Fruit fly (Drosophila melanogaster) Kc167 (cell line): ENCODE results near the gene CG14300.

Experiments used
- Myc ChIP-seq: fragments of >200 bp; optimal IDR thresholded peaks from 2 replicates; lab custom pipeline; 2017; ENCODE audit warnings: missing external identifiers
- Sin3A ChIP-seq: fragments of >200 bp; optimal IDR thresholded peaks from 2 replicates; lab custom pipeline; 2018; ENCODE audit warnings: missing external identifiers
- h ChIP-seq: fragments of >200 bp; optimal IDR thresholded peaks from 3 replicates; lab custom pipeline; 2018; ENCODE audit warnings: missing external identifiers
- insv ChIP-seq: fragments of >200 bp; optimal IDR thresholded peaks from 3 replicates; lab custom pipeline; 2018; ENCODE audit warnings: missing external identifiers
- psq ChIP-seq: fragments of >200 bp; optimal IDR thresholded peaks from 2 replicates; lab custom pipeline; 2017; ENCODE audit warnings: missing external identifiers
- ttk ChIP-seq: sonication (Bioruptor generic); optimal IDR thresholded peaks from 2 replicates; lab custom pipeline; 2017; ENCODE audit warnings: missing external identifiers

The CG14300 gene

DNA sequence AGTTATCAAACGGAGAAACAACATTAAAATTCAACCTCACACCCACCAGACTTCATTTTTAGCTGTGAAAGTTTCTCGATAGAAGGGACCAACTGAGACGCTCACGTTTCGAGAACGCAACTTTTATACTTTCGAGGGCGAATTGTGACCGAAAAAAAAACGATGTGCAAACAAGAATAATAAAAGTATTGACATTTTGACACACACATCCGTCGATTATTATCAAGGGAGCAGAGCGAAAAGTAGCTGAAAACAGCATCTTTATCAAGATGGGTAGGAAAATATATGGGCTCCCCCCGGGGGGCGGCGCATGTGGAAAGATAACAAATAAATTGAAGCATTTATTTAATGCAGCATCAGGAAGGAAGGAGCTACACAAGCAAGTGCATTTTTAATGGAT is at the start of gene CG14300:
Gene CG14300 (minus strand): TSS at position 101 of the 400 bp plus-strand sequence.
- TF ChIP-seq Myc (lab: Kevin White, UChicago) = no peak

dm6 chr3R:18742358-18743269 is 49.1 kb upstream of the CG14300 start:
- no peak for TF ChIP-seq ttk (lab: Kevin White, UChicago)
- no peak for TF ChIP-seq Sin3A (lab: Kevin White, UChicago)
- TF ChIP-seq h (lab: Kevin White, UChicago) = no peak
- no peak for TF ChIP-seq insv (lab: Kevin White, UChicago)
- no peak for TF ChIP-seq psq (lab: Kevin White, UChicago)
- no peak for TF ChIP-seq Myc (lab: Kevin White, UChicago)

DNA sequence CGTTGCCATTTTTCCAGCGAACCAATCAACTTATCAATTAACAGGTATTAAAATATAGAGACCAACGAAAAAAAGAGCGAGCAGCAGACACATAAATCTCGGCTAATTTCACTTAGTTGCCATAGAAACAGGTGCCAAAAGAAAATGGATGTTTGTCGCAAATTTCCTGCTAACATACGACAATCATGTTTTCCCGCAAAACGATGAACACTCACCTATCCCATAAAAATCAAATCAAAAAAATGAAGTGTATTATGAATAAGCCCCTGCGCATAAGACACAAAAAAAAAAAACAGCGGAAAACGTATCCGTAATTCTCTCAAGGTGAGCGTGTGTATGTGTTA is 48.3 kb upstream of the CG14300 start:
- TF ChIP-seq insv (lab: Kevin White, UChicago) (no peak), Myc (lab: Kevin White, UChicago) (no peak), h (lab: Kevin White, UChicago) (no peak), psq (lab: Kevin White, UChicago) (no peak), ttk (lab: Kevin White, UChicago) (no peak), Sin3A (lab: Kevin White, UChicago) (no peak)

DNA sequence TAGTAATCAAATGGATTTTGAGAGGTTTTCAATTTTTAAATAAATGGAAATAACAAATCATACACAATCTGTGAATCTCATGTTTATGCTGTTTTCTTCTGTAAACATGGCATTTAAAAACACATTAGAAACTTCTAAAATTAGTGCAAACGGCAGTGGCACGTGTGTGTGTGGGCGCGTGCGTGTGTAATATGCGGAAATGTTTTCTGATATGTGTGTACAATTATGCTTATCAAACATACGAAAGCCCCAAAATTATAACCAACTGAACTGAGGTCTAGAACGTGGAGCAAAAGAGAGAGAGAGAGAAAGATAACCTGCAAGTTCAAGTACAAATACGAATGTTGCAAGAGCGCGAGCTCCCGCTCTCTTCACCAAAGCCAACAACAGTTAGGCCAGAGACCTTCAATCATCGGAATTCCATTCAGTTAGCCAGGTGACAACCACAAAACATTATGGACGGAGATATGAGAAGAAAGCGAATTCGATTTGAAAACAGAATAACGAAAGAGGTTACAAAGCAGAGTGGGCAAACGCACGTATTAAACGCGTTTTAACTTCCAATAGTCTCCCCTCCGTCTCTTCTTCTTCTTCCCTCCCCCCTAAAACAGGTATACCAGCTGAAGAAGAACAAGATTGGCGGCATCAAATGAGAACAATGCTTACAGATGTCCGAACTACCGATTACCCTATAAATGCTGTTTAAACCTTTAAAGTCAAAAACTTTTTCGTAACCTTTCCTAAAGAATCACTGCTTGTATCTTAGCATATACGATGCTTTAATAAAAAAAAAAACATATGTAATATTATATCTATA is 47.7 kb upstream of the CG14300 start:
- TF ChIP-seq Myc (lab: Kevin White, UChicago) (no peak), h (lab: Kevin White, UChicago) (no peak), psq (lab: Kevin White, UChicago) (no peak), insv (lab: Kevin White, UChicago) (no peak), ttk (lab: Kevin White, UChicago) (no peak), Sin3A (lab: Kevin White, UChicago) (no peak)

DNA sequence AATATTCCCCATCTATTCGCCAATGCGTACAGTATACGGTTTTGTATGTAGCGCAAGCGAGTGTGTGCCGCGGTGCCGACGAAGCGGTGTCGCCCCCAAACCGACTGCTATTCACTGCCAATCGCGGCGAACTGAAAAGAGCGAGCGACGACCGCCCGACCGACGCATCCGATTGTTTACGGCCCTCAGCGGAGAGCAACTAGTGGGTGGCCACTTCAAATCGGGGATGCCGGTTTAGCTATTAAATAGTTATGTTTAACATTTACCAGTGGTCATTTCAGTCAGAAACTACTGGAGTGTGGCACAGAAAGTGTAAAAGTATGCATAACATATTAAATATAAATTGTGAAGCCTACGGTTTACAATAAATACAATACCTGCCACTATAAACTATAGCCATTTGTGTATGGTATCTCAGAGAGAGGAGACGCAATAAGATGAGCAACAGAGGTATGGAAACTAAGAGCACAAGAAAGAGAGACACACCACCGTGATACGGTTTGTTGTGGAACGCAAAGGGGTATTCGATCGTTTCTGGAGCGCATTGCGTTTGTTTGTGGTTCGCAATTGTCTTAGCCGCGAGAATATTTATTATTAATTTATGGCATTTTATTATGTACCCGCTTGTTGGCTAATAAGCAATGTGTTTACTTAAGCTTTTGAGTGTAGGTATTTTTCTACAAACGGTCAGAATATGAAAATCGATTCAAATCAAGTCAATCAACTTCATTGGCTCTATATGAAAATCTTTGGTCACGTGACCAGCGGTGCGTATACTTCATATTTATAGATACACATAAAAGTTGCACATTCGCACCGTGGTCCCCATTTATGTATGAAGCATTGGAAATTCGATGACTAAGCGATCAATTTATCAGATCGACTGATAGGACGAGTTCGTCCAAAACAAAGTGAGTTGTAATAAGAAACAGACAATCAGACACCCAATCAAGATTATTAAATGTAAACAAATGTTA is 46.8 kb upstream of the CG14300 start:
- TF ChIP-seq insv (lab: Kevin White, UChicago) = no peak
- TF ChIP-seq Sin3A (lab: Kevin White, UChicago) = no peak
- TF ChIP-seq Myc (lab: Kevin White, UChicago) = no peak

DNA sequence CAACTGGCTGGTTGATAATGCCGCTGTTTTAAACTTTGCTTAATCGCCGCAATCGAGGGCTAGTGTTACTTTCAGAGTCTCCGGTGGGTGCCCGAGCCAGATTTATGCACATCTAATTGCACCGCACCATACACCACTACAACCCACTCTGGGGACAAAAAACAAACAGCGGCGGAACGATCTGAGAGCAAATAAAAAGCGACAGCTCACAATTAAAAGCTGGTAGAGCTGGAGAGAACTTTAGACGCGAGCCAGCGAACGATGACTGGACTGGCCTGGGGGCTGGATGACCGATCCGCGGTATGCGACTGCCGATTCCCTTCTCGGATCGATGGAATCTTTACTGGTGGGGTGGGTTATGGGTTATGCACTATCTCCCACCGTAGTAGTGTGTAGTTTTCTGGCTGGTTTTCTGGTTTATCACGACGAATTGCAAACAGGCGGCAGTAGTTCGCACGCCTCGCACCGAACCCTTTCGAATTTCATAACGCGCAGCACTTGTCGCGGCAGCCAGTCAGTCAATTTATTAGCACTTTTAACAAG is 46.0 kb upstream of the CG14300 start:
- TF ChIP-seq h (lab: Kevin White, UChicago) = no peak
- TF ChIP-seq Myc (lab: Kevin White, UChicago) = no peak
- TF ChIP-seq insv (lab: Kevin White, UChicago) = no peak

dm6 chr3R:18738705-18739434 is 45.4 kb upstream of the CG14300 start:
- TF ChIP-seq Sin3A (lab: Kevin White, UChicago) = no peak
- TF ChIP-seq Myc (lab: Kevin White, UChicago) = no peak
- TF ChIP-seq psq (lab: Kevin White, UChicago) = no peak
- TF ChIP-seq ttk (lab: Kevin White, UChicago) = no peak
- no peak for TF ChIP-seq insv (lab: Kevin White, UChicago)
- no peak for TF ChIP-seq h (lab: Kevin White, UChicago)

- TF ChIP-seq psq (lab: Kevin White, UChicago) (no peak), insv (lab: Kevin White, UChicago) (no peak), h (lab: Kevin White, UChicago) (no peak), Myc (lab: Kevin White, UChicago) (no peak), Sin3A (lab: Kevin White, UChicago) (no peak), ttk (lab: Kevin White, UChicago) (no peak)
Observed at dm6 chr3R:18738086-18738485, 44.6 kb upstream of the CG14300 start.

- TF ChIP-seq h (lab: Kevin White, UChicago) (no peak), ttk (lab: Kevin White, UChicago) (no peak), Sin3A (lab: Kevin White, UChicago) (no peak), insv (lab: Kevin White, UChicago) (no peak), Myc (lab: Kevin White, UChicago) (no peak), psq (lab: Kevin White, UChicago) (no peak)
Observed at dm6 chr3R:18733580-18733979, 40.1 kb upstream of the CG14300 start.

- TF ChIP-seq Sin3A (lab: Kevin White, UChicago) = no peak
- TF ChIP-seq ttk (lab: Kevin White, UChicago) = no peak
- no peak for TF ChIP-seq insv (lab: Kevin White, UChicago)
- TF ChIP-seq h (lab: Kevin White, UChicago) = no peak
- TF ChIP-seq Myc (lab: Kevin White, UChicago) = no peak
- no peak for TF ChIP-seq psq (lab: Kevin White, UChicago)
Observed at dm6 chr3R:18732381-18732780, 38.9 kb upstream of the CG14300 start, which contains the start of gene CG14302. CG14302 (plus strand) TSS chr3R:18732681.
